Fruit fly (Drosophila melanogaster) whole organism, prepupa: ENCODE results near the gene Atac3.

Experiments used
- CG16779 ChIP-seq: fragments of 200-800 bp; sonication (Bioruptor generic); optimal IDR thresholded peaks from 3 replicates; lab custom pipeline; 2017; ENCODE audit warnings: missing biosample characterization, mild to moderate bottlenecking, missing genetic modification characterization
- CG3032 ChIP-seq: fragments of 200-800 bp; optimal IDR thresholded peaks from 2 replicates; lab custom pipeline; 2019; ENCODE audit warnings: missing biosample characterization, mild to moderate bottlenecking, missing genetic modification characterization, moderate library complexity
- CG34406 ChIP-seq: fragments of 200-800 bp; sonication (Bioruptor generic); optimal IDR thresholded peaks from 3 replicates; lab custom pipeline; 2016; ENCODE audit warnings: missing biosample characterization, missing genetic modification characterization
- CG4318 ChIP-seq: fragments of 200-800 bp; sonication (Bioruptor generic); optimal IDR thresholded peaks from 3 replicates; lab custom pipeline; 2017; ENCODE audit warnings: missing biosample characterization, mild to moderate bottlenecking, missing genetic modification characterization
- CG6163 ChIP-seq: fragments of 200-800 bp; sonication (Bioruptor generic); IDR thresholded peaks from 3 replicates; pipeline ENCODE4 v1.3.6; 2022; ENCODE audit warnings: missing biosample characterization, missing genetic modification characterization
- CG8119 ChIP-seq: fragments of 200-800 bp; sonication (Bioruptor generic); IDR thresholded peaks from 3 replicates; pipeline ENCODE4 v1.3.6; 2022; ENCODE audit warnings: missing biosample characterization, missing genetic modification characterization
- Eip93F ChIP-seq: fragments of 200-800 bp; sonication (Bioruptor generic); optimal IDR thresholded peaks from 2 replicates; lab custom pipeline; 2016; ENCODE audit warnings: missing biosample characterization, mild to moderate bottlenecking, missing genetic modification characterization
- Gug ChIP-seq: fragments of 200-800 bp; sonication (Bioruptor generic); IDR thresholded peaks from 2 replicates; pipeline ENCODE4 v1.3.6; 2022; ENCODE audit warnings: missing biosample characterization, missing genetic modification characterization
- Hr4 ChIP-seq: fragments of 200-800 bp; sonication (Bioruptor generic); optimal IDR thresholded peaks from 3 replicates; lab custom pipeline; 2016; ENCODE audit warnings: missing biosample characterization, missing genetic modification characterization
- Met ChIP-seq: fragments of 200-800 bp; sonication (Bioruptor generic); optimal IDR thresholded peaks from 3 replicates; lab custom pipeline; 2016; ENCODE audit warnings: missing biosample characterization, missing genetic modification characterization
- OdsH ChIP-seq: fragments of 200-800 bp; sonication (Bioruptor generic); optimal IDR thresholded peaks from 3 replicates; lab custom pipeline; 2016; ENCODE audit warnings: missing biosample characterization, missing genetic modification characterization
- Sox14 ChIP-seq: fragments of 200-800 bp; sonication (Bioruptor generic); optimal IDR thresholded peaks from 3 replicates; lab custom pipeline; 2016; ENCODE audit warnings: missing biosample characterization, missing genetic modification characterization
- fkh ChIP-seq: fragments of 200-800 bp; sonication (Bioruptor generic); optimal IDR thresholded peaks from 3 replicates; lab custom pipeline; 2017; ENCODE audit warnings: missing biosample characterization, mild to moderate bottlenecking, missing genetic modification characterization, moderate library complexity
- lz ChIP-seq: fragments of 200-800 bp; sonication (Bioruptor generic); optimal IDR thresholded peaks from 3 replicates; lab custom pipeline; 2016; ENCODE audit warnings: missing biosample characterization, missing genetic modification characterization
- spab ChIP-seq: fragments of 200-800 bp; sonication (Bioruptor generic); optimal IDR thresholded peaks from 2 replicates; lab custom pipeline; 2017; ENCODE audit warnings: missing biosample characterization, mild to moderate bottlenecking, missing genetic modification characterization, missing genetic modification reagents

Atac3 gene

dm6 chr3L:282276-282675 is 45.5 kb downstream of the Atac3 start (continued):
- no peak for TF ChIP-seq lz (GFP tag; lab: Kevin White, UChicago)
- no peak for TF ChIP-seq spab (GFP tag; lab: Kevin White, UChicago)
- peak; percentile 28; the same call in 1 of the 3 replicates for TF ChIP-seq CG8119 (GFP tag; lab: Robert Waterston, UW)
- TF ChIP-seq CG6163: peak; percentile 68; the same call in 2 of the 3 replicates
- TF ChIP-seq Met (GFP tag; lab: Kevin White, UChicago): no peak
- TF ChIP-seq CG3032: no peak
- no peak for TF ChIP-seq CG4318 (GFP tag; lab: Kevin White, UChicago)
- no peak for TF ChIP-seq Sox14

- TF ChIP-seq fkh (GFP tag; lab: Kevin White, UChicago): no peak
- no peak for TF ChIP-seq CG6163
- no peak for TF ChIP-seq Gug
- TF ChIP-seq OdsH (GFP tag; lab: Kevin White, UChicago): no peak
- no peak for TF ChIP-seq CG34406
- TF ChIP-seq Hr4 (GFP tag; lab: Kevin White, UChicago): no peak
- TF ChIP-seq CG16779 (tag; lab: Kevin White, UChicago): no peak
- TF ChIP-seq Eip93F: no peak
- TF ChIP-seq Sox14: no peak
Observed at dm6 chr3L:276736-277487, 50.9 kb downstream of the Atac3 start, which contains the start of gene RhoGEF3. TSS of gene RhoGEF3 (plus strand) at chr3L:277437.
